Fruit fly (Drosophila melanogaster) whole organism, embryonic: ENCODE measurements around the gene CG31800.

Experiments used
- Aef1 ChIP-seq: fragments of 200-800 bp; sonication (Bioruptor generic); IDR thresholded peaks from 3 replicates; pipeline ENCODE4 v1.3.6; 2022; ENCODE audit warnings: missing biosample characterization, missing genetic modification characterization
- CG10274 ChIP-seq: fragments of 200-800 bp; sonication (Bioruptor generic); optimal IDR thresholded peaks from 3 replicates; lab custom pipeline; 2017; ENCODE audit warnings: missing biosample characterization, mild to moderate bottlenecking, missing genetic modification characterization
- CG10565 ChIP-seq: fragments of 200-800 bp; sonication (Bioruptor generic); optimal IDR thresholded peaks from 3 replicates; lab custom pipeline; 2016; ENCODE audit warnings: missing biosample characterization, mild to moderate bottlenecking, missing genetic modification characterization
- CG10654 ChIP-seq: fragments of 200-800 bp; sonication (Bioruptor generic); optimal IDR thresholded peaks from 2 replicates; lab custom pipeline; 2016; ENCODE audit warnings: missing biosample characterization, missing genetic modification characterization
- CG11560 ChIP-seq: fragments of 200-800 bp; sonication (Bioruptor generic); IDR thresholded peaks from 3 replicates; pipeline ENCODE4 v1.3.6; 2022; ENCODE audit warnings: missing biosample characterization, missing genetic modification characterization
- CG12942 ChIP-seq: fragments of 200-800 bp; sonication (Bioruptor generic); optimal IDR thresholded peaks from 3 replicates; lab custom pipeline; 2016; ENCODE audit warnings: missing biosample characterization, missing genetic modification characterization
- CG13894 ChIP-seq: fragments of 200-800 bp; sonication (Bioruptor generic); optimal IDR thresholded peaks from 3 replicates; lab custom pipeline; 2018; ENCODE audit warnings: missing biosample characterization, mild to moderate bottlenecking, missing genetic modification characterization, moderate library complexity
- CG1529 ChIP-seq: fragments of 200-800 bp; sonication (Bioruptor generic); optimal IDR thresholded peaks from 3 replicates; lab custom pipeline; 2018; ENCODE audit warnings: missing biosample characterization, missing genetic modification characterization
- CG15696 ChIP-seq: fragments of 200-800 bp; sonication (Bioruptor generic); optimal IDR thresholded peaks from 2 replicates; lab custom pipeline; 2019; ENCODE audit warnings: missing biosample characterization, mild to moderate bottlenecking, missing genetic modification characterization, moderate library complexity
- CG16815 ChIP-seq: fragments of 200-800 bp; sonication (Bioruptor generic); optimal IDR thresholded peaks from 3 replicates; lab custom pipeline; 2017; ENCODE audit warnings: missing biosample characterization, mild to moderate bottlenecking, missing genetic modification characterization
- CG17361 ChIP-seq: fragments of 200-800 bp; sonication (Bioruptor generic); IDR thresholded peaks from 3 replicates; pipeline ENCODE4 v1.3.6; 2022; ENCODE audit warnings: missing biosample characterization, missing genetic modification characterization
- CG1832 ChIP-seq: fragments of 200-800 bp; sonication (Bioruptor generic); optimal IDR thresholded peaks from 2 replicates; lab custom pipeline; 2017; ENCODE audit warnings: missing biosample characterization, mild to moderate bottlenecking, missing genetic modification characterization, inconsistent platforms
- CG32772 ChIP-seq: fragments of 200-800 bp; sonication (Bioruptor generic); IDR thresholded peaks from 2 replicates; pipeline ENCODE4 v1.3.6; 2022; ENCODE audit warnings: missing biosample characterization, missing genetic modification characterization
- CG34224 ChIP-seq: fragments of 200-800 bp; sonication (Bioruptor generic); IDR thresholded peaks from 3 replicates; pipeline ENCODE4 v1.3.6; 2022; ENCODE audit warnings: missing biosample characterization, missing genetic modification characterization; ENCODE audit not compliant: partially characterized antibody
- CG4328 ChIP-seq: fragments of 200-800 bp; sonication (Bioruptor generic); optimal IDR thresholded peaks from 3 replicates; lab custom pipeline; 2017; ENCODE audit warnings: missing biosample characterization, missing genetic modification reagents, missing genetic modification characterization
- CG4820 ChIP-seq: fragments of 200-800 bp; sonication (Bioruptor generic); optimal IDR thresholded peaks from 3 replicates; lab custom pipeline; 2016; ENCODE audit warnings: missing biosample characterization, missing genetic modification characterization
- CG6175 ChIP-seq: fragments of 200-800 bp; sonication (Bioruptor generic); IDR thresholded peaks from 3 replicates; pipeline ENCODE4 v1.3.6; 2022; ENCODE audit warnings: missing biosample characterization, missing genetic modification characterization
- CG6791 ChIP-seq: fragments of 200-800 bp; sonication (Bioruptor generic); IDR thresholded peaks from 3 replicates; pipeline ENCODE4 v1.3.6; 2022; ENCODE audit warnings: missing biosample characterization, missing genetic modification characterization; ENCODE audit not compliant: partially characterized antibody
- CG6854 ChIP-seq: fragments of 200-800 bp; sonication (Bioruptor generic); optimal IDR thresholded peaks from 3 replicates; lab custom pipeline; 2017; ENCODE audit warnings: missing biosample characterization, mild to moderate bottlenecking, missing genetic modification characterization
- CG7357 ChIP-seq: fragments of 200-800 bp; sonication (Bioruptor generic); IDR thresholded peaks from 3 replicates; pipeline ENCODE4 v1.3.6; 2022; ENCODE audit warnings: missing biosample characterization, missing genetic modification characterization
- CG8359 ChIP-seq: fragments of 200-800 bp; sonication (Bioruptor generic); optimal IDR thresholded peaks from 2 replicates; lab custom pipeline; 2017; ENCODE audit warnings: missing biosample characterization, mild to moderate bottlenecking, missing genetic modification characterization, borderline replicate concordance
- CG8944 ChIP-seq: fragments of 200-800 bp; sonication (Bioruptor generic); optimal IDR thresholded peaks from 3 replicates; lab custom pipeline; 2016; ENCODE audit warnings: missing biosample characterization, missing genetic modification characterization
- CG9817 ChIP-seq: fragments of 200-800 bp; sonication (Bioruptor generic); optimal IDR thresholded peaks from 2 replicates; lab custom pipeline; 2018; ENCODE audit warnings: missing biosample characterization, mild to moderate bottlenecking, missing genetic modification characterization, moderate library complexity
- CHES-1-like ChIP-seq: fragments of 200-800 bp; sonication (Bioruptor generic); optimal IDR thresholded peaks from 2 replicates; lab custom pipeline; 2016; ENCODE audit warnings: missing biosample characterization, missing genetic modification characterization
- CrebB ChIP-seq: fragments of 200-800 bp; sonication (Bioruptor generic); optimal IDR thresholded peaks from 3 replicates; lab custom pipeline; 2018; ENCODE audit warnings: missing biosample characterization, mild to moderate bottlenecking, missing genetic modification characterization
- D19B ChIP-seq: fragments of 200-800 bp; sonication (Bioruptor generic); optimal IDR thresholded peaks from 2 replicates; lab custom pipeline; 2017; ENCODE audit warnings: missing biosample characterization, mild to moderate bottlenecking, missing genetic modification characterization
- Dip3 ChIP-seq: fragments of 200-800 bp; sonication (Bioruptor generic); optimal IDR thresholded peaks from 3 replicates; lab custom pipeline; 2016; ENCODE audit warnings: missing biosample characterization, missing genetic modification characterization
- Drgx ChIP-seq: fragments of 200-800 bp; sonication (Bioruptor generic); IDR thresholded peaks from 2 replicates; pipeline ENCODE4 v1.3.6; 2022; ENCODE audit warnings: missing biosample characterization, missing genetic modification characterization
- Hmx ChIP-seq: fragments of 200-800 bp; sonication (Bioruptor generic); optimal IDR thresholded peaks from 2 replicates; lab custom pipeline; 2016; ENCODE audit warnings: missing biosample characterization, missing genetic modification characterization
- Kr ChIP-seq: fragments of 200-800 bp; sonication (Bioruptor generic); optimal IDR thresholded peaks from 2 replicates; lab custom pipeline; 2017; ENCODE audit warnings: missing biosample characterization, mild to moderate bottlenecking, missing genetic modification characterization
- MTF-1 ChIP-seq: fragments of 200-800 bp; sonication (Bioruptor generic); optimal IDR thresholded peaks from 2 replicates; lab custom pipeline; 2018; ENCODE audit warnings: missing biosample characterization, mild to moderate bottlenecking, missing genetic modification characterization, borderline replicate concordance
- Mrtf ChIP-seq: fragments of 200-800 bp; sonication (Bioruptor generic); IDR thresholded peaks from 3 replicates; pipeline ENCODE4 v1.3.6; 2022; ENCODE audit warnings: missing biosample characterization, missing genetic modification characterization
- Poxn ChIP-seq: fragments of 200-800 bp; sonication (Bioruptor generic); IDR thresholded peaks from 2 replicates; pipeline ENCODE4 v1.3.6; 2022; ENCODE audit warnings: missing biosample characterization, missing genetic modification characterization
- Rx ChIP-seq: fragments of 200-800 bp; sonication (Bioruptor generic); IDR thresholded peaks from 2 replicates; pipeline ENCODE4 v1.3.6; 2022; ENCODE audit warnings: missing biosample characterization, missing genetic modification characterization
- Sox102F ChIP-seq: fragments of 200-800 bp; sonication (Bioruptor generic); optimal IDR thresholded peaks from 2 replicates; lab custom pipeline; 2018; ENCODE audit warnings: missing biosample characterization, mild to moderate bottlenecking, missing genetic modification characterization, moderate library complexity
- Stat92E ChIP-seq, 3 experiments: fragments of >200 bp in 2 of 3; fragments of 200-800 bp in 1 of 3; sonication (Bioruptor generic) in 1 of 3; optimal IDR thresholded peaks; 2 replicates each; lab custom pipeline; 2017 to 2019; ENCODE audit warnings: missing biosample characterization in 3 of 3, missing genetic modification characterization in 3 of 3, mild to moderate bottlenecking in 1 of 3, moderate library complexity in 1 of 3
- Trl ChIP-seq, 3 experiments: fragments of >200 bp in 2 of 3; fragments of 200-800 bp in 1 of 3; sonication (Bioruptor generic) in 1 of 3; optimal IDR thresholded peaks; 2 replicates in 1 of 3; 3 replicates in 2 of 3; lab custom pipeline; 2016 to 2017; ENCODE audit warnings: missing biosample characterization in 1 of 3, missing genetic modification characterization in 1 of 3
- bsh ChIP-seq, 2 experiments: fragments of 200-800 bp; sonication (Bioruptor generic); optimal IDR thresholded peaks; 2 replicates each; lab custom pipeline; 2017 to 2018; ENCODE audit warnings: mild to moderate bottlenecking in 2 of 2, missing biosample characterization in 2 of 2, missing genetic modification characterization in 2 of 2, moderate library complexity in 1 of 2
- chif ChIP-seq, 2 experiments: fragments of 200-800 bp; sonication (Bioruptor generic); optimal IDR thresholded peaks; 3 replicates each; lab custom pipeline; 2016; ENCODE audit warnings: missing biosample characterization in 2 of 2, missing genetic modification characterization in 2 of 2
- cwo ChIP-seq: fragments of 200-800 bp; sonication (Bioruptor generic); optimal IDR thresholded peaks from 3 replicates; lab custom pipeline; 2017; ENCODE audit warnings: missing biosample characterization, missing genetic modification characterization, mild to moderate bottlenecking, moderate library complexity, missing genetic modification reagents
- eve ChIP-seq, 2 experiments: fragments of >200 bp; optimal IDR thresholded peaks; 2 replicates each; lab custom pipeline; 2017; ENCODE audit warnings: missing biosample characterization in 2 of 2, missing genetic modification characterization in 2 of 2
- exex ChIP-seq: fragments of 200-800 bp; sonication (Bioruptor generic); optimal IDR thresholded peaks from 4 replicates; lab custom pipeline; 2018; ENCODE audit warnings: missing biosample characterization, mild to moderate bottlenecking, missing genetic modification characterization, moderate library complexity
- fd3F ChIP-seq: fragments of 200-800 bp; sonication (Bioruptor generic); optimal IDR thresholded peaks from 2 replicates; lab custom pipeline; 2018; ENCODE audit warnings: missing biosample characterization, mild to moderate bottlenecking, missing genetic modification characterization, moderate library complexity
- gcm ChIP-seq: fragments of 200-800 bp; sonication (Bioruptor generic); optimal IDR thresholded peaks from 2 replicates; lab custom pipeline; 2019; ENCODE audit warnings: missing biosample characterization, mild to moderate bottlenecking, missing genetic modification characterization, moderate library complexity
- gt ChIP-seq: fragments of 200-800 bp; sonication (Bioruptor generic); IDR thresholded peaks from 2 replicates; pipeline ENCODE4 v1.3.6; 2022; ENCODE audit warnings: missing biosample characterization, missing genetic modification characterization
- nmo ChIP-seq: fragments of 200-800 bp; sonication (Bioruptor generic); optimal IDR thresholded peaks from 2 replicates; lab custom pipeline; 2018; ENCODE audit warnings: missing biosample characterization, mild to moderate bottlenecking, missing genetic modification characterization, moderate library complexity
- otp ChIP-seq: fragments of 200-800 bp; sonication (Bioruptor generic); IDR thresholded peaks from 3 replicates; pipeline ENCODE4, ENCODE4 v1.3.6; 2022; ENCODE audit warnings: missing biosample characterization, missing genetic modification characterization
- peb ChIP-seq: fragments of 200-800 bp; sonication (Bioruptor generic); IDR thresholded peaks from 2 replicates; pipeline ENCODE4 v1.3.6; 2022; ENCODE audit warnings: missing biosample characterization, missing genetic modification characterization
- pnt ChIP-seq: fragments of 200-800 bp; sonication (Bioruptor generic); optimal IDR thresholded peaks from 3 replicates; lab custom pipeline; 2016; ENCODE audit warnings: missing biosample characterization, missing genetic modification characterization
- sd ChIP-seq: fragments of 200-800 bp; sonication (Bioruptor generic); optimal IDR thresholded peaks from 3 replicates; lab custom pipeline; 2018; ENCODE audit warnings: missing biosample characterization, mild to moderate bottlenecking, missing genetic modification characterization, moderate library complexity
- stwl ChIP-seq: fragments of 200-800 bp; sonication (Bioruptor generic); optimal IDR thresholded peaks from 3 replicates; lab custom pipeline; 2018; ENCODE audit warnings: missing biosample characterization, mild to moderate bottlenecking, missing genetic modification characterization, moderate library complexity

CG31800 gene

DNA sequence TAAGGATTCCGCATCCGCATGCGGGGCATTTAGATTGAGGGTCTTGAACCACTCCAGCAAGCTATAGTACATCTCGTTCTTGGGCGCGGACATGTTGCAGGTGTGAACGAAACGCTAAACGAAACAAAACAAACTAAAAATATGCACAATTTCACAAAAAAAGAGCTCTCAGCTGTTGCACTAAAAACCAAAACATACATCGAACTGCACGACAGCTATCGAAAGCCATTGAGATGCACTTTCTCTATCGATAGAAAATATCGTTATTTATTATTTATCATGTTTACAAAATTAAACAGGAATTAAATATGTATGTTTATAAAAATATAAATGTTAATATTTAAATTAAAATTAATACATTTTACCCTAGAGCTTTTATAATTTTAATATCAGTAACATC lies 1.1 kb downstream of the CG31800 start, which contains the start of gene hook (continued):
- TF ChIP-seq exex (tag; lab: Kevin White, UChicago): no peak
- TF ChIP-seq stwl: peak; percentile 33
- no peak for TF ChIP-seq pnt (GFP tag; lab: Kevin White, UChicago)
- TF ChIP-seq Poxn (GFP tag; lab: Robert Waterston, UW): no peak
- TF ChIP-seq peb: no peak
- TF ChIP-seq Aef1 (GFP tag; lab: Robert Waterston, UW): no peak
- no peak for TF ChIP-seq otp (GFP tag; lab: Robert Waterston, UW)
- TF ChIP-seq CG15696 (tag; lab: Kevin White, UChicago): no peak
- TF ChIP-seq CG4328 (GFP tag; lab: Kevin White, UChicago): no peak
- TF ChIP-seq gt (GFP tag; lab: Robert Waterston, UW): no peak
- no peak for TF ChIP-seq CG32772 (GFP tag; lab: Robert Waterston, UW)
- TF ChIP-seq Drgx: no peak
- TF ChIP-seq CHES-1-like (GFP tag; lab: Kevin White, UChicago): no peak
- peak; percentile 84 for TF ChIP-seq CG6791 (GFP tag; lab: Robert Waterston, UW)
- no peak for TF ChIP-seq MTF-1 (GFP tag; lab: Kevin White, UChicago)
- no peak for TF ChIP-seq Hmx
- no peak for TF ChIP-seq CG10654
- TF ChIP-seq CG34224 (GFP tag; lab: Robert Waterston, UW): peak; percentile 70
- TF ChIP-seq Kr (GFP tag; lab: Kevin White, UChicago): no peak
- TF ChIP-seq nmo (GFP tag; lab: Kevin White, UChicago): peak; percentile 8
- no peak for TF ChIP-seq fd3F (GFP tag; lab: Kevin White, UChicago)
- TF ChIP-seq CG1832 (GFP tag; lab: Kevin White, UChicago): no peak
- no peak for TF ChIP-seq Stat92E (GFP tag; optimal IDR thresholded peaks at IDR 0.05; lab: Kevin White, UChicago)
- TF ChIP-seq CG1529 (GFP tag; lab: Kevin White, UChicago): no peak
- no peak for TF ChIP-seq bsh (GFP tag; optimal IDR thresholded peaks at IDR 0.05; lab: Kevin White, UChicago)
- TF ChIP-seq Dip3 (GFP tag; lab: Kevin White, UChicago): no peak
- TF ChIP-seq D19B (GFP tag; lab: Kevin White, UChicago): no peak
- no peak for TF ChIP-seq Rx
- no peak for TF ChIP-seq CrebB
- TF ChIP-seq CG13894 (tag; lab: Kevin White, UChicago): no peak
- TF ChIP-seq Sox102F: no peak
- TF ChIP-seq Trl (optimal IDR thresholded peaks at IDR 0.05; lab: Kevin White, UChicago): no peak
- TF ChIP-seq Trl (GFP tag; optimal IDR thresholded peaks at IDR 0.05; lab: Kevin White, UChicago): no peak
- no peak for TF ChIP-seq cwo (GFP tag; lab: Kevin White, UChicago)
- TF ChIP-seq gcm (GFP tag; lab: Kevin White, UChicago): no peak
- no peak for TF ChIP-seq CG17361 (GFP tag; lab: Robert Waterston, UW)
- TF ChIP-seq CG6175 (GFP tag; lab: Robert Waterston, UW): no peak
- no peak for TF ChIP-seq CG8944 (GFP tag; lab: Kevin White, UChicago)
- no peak for TF ChIP-seq CG4820
- TF ChIP-seq CG7357 (GFP tag; lab: Robert Waterston, UW): no peak
- TF ChIP-seq sd (tag; lab: Kevin White, UChicago): no peak
- TF ChIP-seq CG10565 (GFP tag; lab: Kevin White, UChicago): no peak
- no peak for TF ChIP-seq CG8359 (GFP tag; lab: Kevin White, UChicago)
- TF ChIP-seq CG11560 (tag; lab: Robert Waterston, UW): no peak
- no peak for TF ChIP-seq CG9817 (tag; lab: Kevin White, UChicago)
- TF ChIP-seq Mrtf (GFP tag; lab: Robert Waterston, UW): no peak
- TF ChIP-seq CG12942 (GFP tag; lab: Kevin White, UChicago): no peak
- no peak for TF ChIP-seq chif (GFP tag; optimal IDR thresholded peaks at IDR 0.05; lab: Kevin White, UChicago)
- no peak for TF ChIP-seq eve (GFP tag; optimal IDR thresholded peaks at IDR 0.05; lab: Kevin White, UChicago)
- no peak for TF ChIP-seq CG16815 (GFP tag; lab: Kevin White, UChicago)
- TF ChIP-seq CG10274: no peak
- TF ChIP-seq CG6854 (GFP tag; lab: Kevin White, UChicago): no peak
